Fruit fly (Drosophila melanogaster): Measurements from ENCODE around the gene Xport-A.

Xport-A gene

dm6 chr3R:19915312-19915711, at the start of gene Xport-A, which contains the start of gene Xport-B:
TSS of gene Xport-A (minus strand) at chr3R:19915412.
TSS of gene Xport-B (minus strand) at chr3R:19915412.
- TF ChIP-seq Rel (GFP tag; optimal IDR thresholded peaks at IDR 0.05) (no peak), Rel (tag; optimal IDR thresholded peaks at IDR 0.05) (no peak), jim (GFP tag; optimal IDR thresholded peaks at IDR 0.05) (no peak), Sp1 (GFP tag; optimal IDR thresholded peaks at IDR 0.05) (no peak), Myc (optimal IDR thresholded peaks at IDR 0.05) (no peak)

- TF ChIP-seq N (GFP tag; optimal IDR thresholded peaks at IDR 0.05): no peak
- no peak for TF ChIP-seq dsf (GFP tag; optimal IDR thresholded peaks at IDR 0.05; ENCODE audit: borderline replicate concordance)
- no peak for TF ChIP-seq lola (GFP tag; optimal IDR thresholded peaks at IDR 0.05)
- TF ChIP-seq Mio (GFP tag; optimal IDR thresholded peaks at IDR 0.05): no peak
- no peak for TF ChIP-seq Rel (GFP tag; optimal IDR thresholded peaks at IDR 0.05)
- no peak for TF ChIP-seq Rel (tag; optimal IDR thresholded peaks at IDR 0.05)
- no peak for TF ChIP-seq Vsx2 (GFP tag; optimal IDR thresholded peaks at IDR 0.05; ENCODE audit: partially characterized antibody)
- TF ChIP-seq foxo (GFP tag; optimal IDR thresholded peaks at IDR 0.05): no peak
- TF ChIP-seq Jra (GFP tag; optimal IDR thresholded peaks at IDR 0.05): no peak
- TF ChIP-seq HLH106 (tag; optimal IDR thresholded peaks at IDR 0.05): no peak
- no peak for TF ChIP-seq GATAd (GFP tag; optimal IDR thresholded peaks at IDR 0.05)
- no peak for TF ChIP-seq ey (GFP tag; optimal IDR thresholded peaks at IDR 0.05)
- TF ChIP-seq CG32264 (GFP tag; optimal IDR thresholded peaks at IDR 0.05): no peak
- no peak for TF ChIP-seq CrebA (GFP tag; optimal IDR thresholded peaks at IDR 0.05; ENCODE audit: borderline replicate concordance)
- TF ChIP-seq usp (GFP tag; optimal IDR thresholded peaks at IDR 0.05): no peak
- no peak for TF ChIP-seq dmrt93B (GFP tag; optimal IDR thresholded peaks at IDR 0.05)
- TF ChIP-seq OdsH (GFP tag; optimal IDR thresholded peaks at IDR 0.05): no peak
- no peak for TF ChIP-seq br (GFP tag; optimal IDR thresholded peaks at IDR 0.05)
- TF ChIP-seq psq (GFP tag; optimal IDR thresholded peaks at IDR 0.05): no peak
- no peak for TF ChIP-seq rgr (GFP tag; optimal IDR thresholded peaks at IDR 0.05)
- TF ChIP-seq brk (GFP tag; optimal IDR thresholded peaks at IDR 0.05): no peak
Observed at dm6 chr3R:19948143-19948542, 32.9 kb upstream of the Xport-A start, which contains the start of gene CG4783. TSS of gene CG4783 (plus strand) at chr3R:19948443.

- no peak for TF ChIP-seq Abd-B (GFP tag; optimal IDR thresholded peaks at IDR 0.05)
- TF ChIP-seq CrebA (GFP tag; optimal IDR thresholded peaks at IDR 0.05; ENCODE audit: borderline replicate concordance): no peak
- TF ChIP-seq HLH106 (tag; optimal IDR thresholded peaks at IDR 0.05): no peak
- TF ChIP-seq rgr (GFP tag; optimal IDR thresholded peaks at IDR 0.05): no peak
- TF ChIP-seq Mio (GFP tag; optimal IDR thresholded peaks at IDR 0.05): no peak
- no peak for TF ChIP-seq foxo (GFP tag; optimal IDR thresholded peaks at IDR 0.05)
- TF ChIP-seq lola (GFP tag; optimal IDR thresholded peaks at IDR 0.05): no peak
- no peak for TF ChIP-seq tai (GFP tag; optimal IDR thresholded peaks at IDR 0.05)
- no peak for TF ChIP-seq brk (GFP tag; optimal IDR thresholded peaks at IDR 0.05)
- no peak for TF ChIP-seq Dif (GFP tag; optimal IDR thresholded peaks at IDR 0.05; ENCODE audit: partially characterized antibody)
- TF ChIP-seq CG9705 (GFP tag; optimal IDR thresholded peaks at IDR 0.05): no peak
- TF ChIP-seq Hnf4 (GFP tag; optimal IDR thresholded peaks at IDR 0.05): no peak
- no peak for TF ChIP-seq br (GFP tag; optimal IDR thresholded peaks at IDR 0.05)
- no peak for TF ChIP-seq sage (GFP tag; optimal IDR thresholded peaks at IDR 0.05)
- TF ChIP-seq Rel (GFP tag; optimal IDR thresholded peaks at IDR 0.05): no peak
- no peak for TF ChIP-seq Rel (tag; optimal IDR thresholded peaks at IDR 0.05)
- no peak for TF ChIP-seq Sp1 (GFP tag; optimal IDR thresholded peaks at IDR 0.05)
- TF ChIP-seq usp (GFP tag; optimal IDR thresholded peaks at IDR 0.05): no peak
Observed at dm6 chr3R:19942312-19942711, 27.1 kb upstream of the Xport-A start, which contains the start of gene CG46042. TSS of gene CG46042 (minus strand) at chr3R:19942412.

dm6 chr3R:19938941-19939587, 23.9 kb upstream of the Xport-A start:
- TF ChIP-seq usp (GFP tag; optimal IDR thresholded peaks at IDR 0.05): no peak
- TF ChIP-seq dl (GFP tag; optimal IDR thresholded peaks at IDR 0.05; ENCODE audit: insufficient read depth in 1 of 2, partially characterized antibody in 2 of 2): no peak
- TF ChIP-seq h (GFP tag; optimal IDR thresholded peaks at IDR 0.05): no peak
- no peak for TF ChIP-seq Rel (GFP tag; optimal IDR thresholded peaks at IDR 0.05)
- no peak for TF ChIP-seq Rel (tag; optimal IDR thresholded peaks at IDR 0.05)
- no peak for TF ChIP-seq ey (GFP tag; optimal IDR thresholded peaks at IDR 0.05)
- no peak for TF ChIP-seq brk (GFP tag; optimal IDR thresholded peaks at IDR 0.05)
- TF ChIP-seq Myc (optimal IDR thresholded peaks at IDR 0.05): no peak
- TF ChIP-seq Hr83 (GFP tag; optimal IDR thresholded peaks at IDR 0.05; ENCODE audit: poor library complexity, severe bottlenecking): no peak
- no peak for TF ChIP-seq lola (GFP tag; optimal IDR thresholded peaks at IDR 0.05)
- TF ChIP-seq N (GFP tag; optimal IDR thresholded peaks at IDR 0.05): no peak
- no peak for TF ChIP-seq Abd-B (GFP tag; optimal IDR thresholded peaks at IDR 0.05)
- no peak for TF ChIP-seq Vsx2 (GFP tag; optimal IDR thresholded peaks at IDR 0.05; ENCODE audit: partially characterized antibody)
- TF ChIP-seq br (GFP tag; optimal IDR thresholded peaks at IDR 0.05): no peak
- no peak for TF ChIP-seq fru (GFP tag; optimal IDR thresholded peaks at IDR 0.05)

Data from whole organism, wandering third instar larva.